Worm (Caenorhabditis elegans) whole organism, late embryonic: ENCODE data around the gene perm-5.
A peak's percentile ranks its signal among the peaks of the same experiment; 100 is the strongest.

Experiments used
- F13H6.1 ChIP-seq: sonication (generic microtip); optimal IDR thresholded peaks from 2 replicates; lab custom pipeline; 2016; ENCODE audit warnings: missing genetic modification characterization, missing compliant biosample characterization
- K09A11.1 ChIP-seq: sonication (generic microtip); optimal IDR thresholded peaks from 2 replicates; lab custom pipeline; 2017; ENCODE audit warnings: antibody characterized with exemption, mild to moderate bottlenecking, missing genetic modification characterization, missing compliant biosample characterization; ENCODE audit not compliant: insufficient read depth
- ahr-1 ChIP-seq: sonication (generic microtip); optimal IDR thresholded peaks from 2 replicates; lab custom pipeline; 2016; ENCODE audit warnings: missing genetic modification characterization, missing compliant biosample characterization
- ama-1 ChIP-seq: fragments of 150-350 bp; optimal IDR thresholded peaks from 2 replicates; lab custom pipeline; 2014
- ceh-14 ChIP-seq: sonication (generic microtip); optimal IDR thresholded peaks from 2 replicates; lab custom pipeline; 2016; ENCODE audit warnings: missing genotype, missing genetic modification characterization, missing compliant biosample characterization
- ceh-19 ChIP-seq: fragments of 200-800 bp; sonication (Bioruptor generic); optimal IDR thresholded peaks from 2 replicates; lab custom pipeline; 2018; ENCODE audit warnings: mild to moderate bottlenecking, missing genetic modification characterization, missing compliant biosample characterization
- ceh-31 ChIP-seq: sonication (generic microtip); optimal IDR thresholded peaks from 2 replicates; lab custom pipeline; 2016; ENCODE audit warnings: missing genetic modification characterization, missing compliant biosample characterization
- ceh-48 ChIP-seq: sonication (generic microtip); optimal IDR thresholded peaks from 2 replicates; lab custom pipeline; 2016; ENCODE audit warnings: missing genetic modification characterization, inconsistent platforms, missing compliant biosample characterization
- ceh-9 ChIP-seq: sonication (generic microtip); optimal IDR thresholded peaks from 2 replicates; lab custom pipeline; 2016; ENCODE audit warnings: mild to moderate bottlenecking, missing genetic modification characterization, inconsistent platforms, missing compliant biosample characterization
- che-1 ChIP-seq: sonication (generic microtip); optimal IDR thresholded peaks from 2 replicates; lab custom pipeline; 2016; ENCODE audit warnings: mild to moderate bottlenecking, missing genetic modification characterization, missing compliant biosample characterization
- dve-1 ChIP-seq: sonication (generic microtip); optimal IDR thresholded peaks from 2 replicates; lab custom pipeline; 2017; ENCODE audit warnings: antibody characterized with exemption, mild to moderate bottlenecking, missing genetic modification characterization, missing compliant biosample characterization
- elt-2 ChIP-seq: sonication (generic microtip); optimal IDR thresholded peaks from 2 replicates; lab custom pipeline; 2016; ENCODE audit warnings: missing genetic modification reagents, missing genetic modification characterization, missing compliant biosample characterization
- ets-4 ChIP-seq: sonication (generic microtip); optimal IDR thresholded peaks from 2 replicates; lab custom pipeline; 2016; ENCODE audit warnings: missing genetic modification characterization, missing compliant biosample characterization
- fkh-10 ChIP-seq: fragments of 150-350 bp; optimal IDR thresholded peaks from 2 replicates; lab custom pipeline; 2014; ENCODE audit warnings: missing biosample characterization, missing genetic modification reagents, missing genetic modification characterization
- hlh-15 ChIP-seq: sonication (generic microtip); optimal IDR thresholded peaks from 2 replicates; lab custom pipeline; 2016; ENCODE audit warnings: missing genetic modification characterization, missing compliant biosample characterization
- hlh-6 ChIP-seq: sonication (generic microtip); optimal IDR thresholded peaks from 2 replicates; lab custom pipeline; 2016; ENCODE audit warnings: missing genotype, missing genetic modification characterization, missing compliant biosample characterization
- hlh-8 ChIP-seq: sonication (generic microtip); optimal IDR thresholded peaks from 2 replicates; lab custom pipeline; 2016; ENCODE audit warnings: missing genotype, missing genetic modification characterization, missing compliant biosample characterization
- lim-6 ChIP-seq: sonication (generic microtip); optimal IDR thresholded peaks from 2 replicates; lab custom pipeline; 2016; ENCODE audit warnings: missing genetic modification characterization, missing compliant biosample characterization
- mec-3 ChIP-seq: sonication (generic microtip); optimal IDR thresholded peaks from 2 replicates; lab custom pipeline; 2016; ENCODE audit warnings: borderline replicate concordance, missing genetic modification characterization, missing compliant biosample characterization
- nfya-1 ChIP-seq: sonication (generic microtip); optimal IDR thresholded peaks from 2 replicates; lab custom pipeline; 2017; ENCODE audit warnings: missing genetic modification characterization, mild to moderate bottlenecking, missing compliant biosample characterization, antibody characterized with exemption, moderate library complexity
- nhr-232 ChIP-seq: sonication (generic microtip); optimal IDR thresholded peaks from 2 replicates; lab custom pipeline; 2016; ENCODE audit warnings: missing genetic modification characterization, missing compliant biosample characterization
- pax-1 ChIP-seq: fragments of 150-350 bp; optimal IDR thresholded peaks from 2 replicates; lab custom pipeline; 2014; ENCODE audit warnings: missing biosample characterization, missing genetic modification characterization
- pha-2 ChIP-seq: sonication (generic microtip); optimal IDR thresholded peaks from 2 replicates; lab custom pipeline; 2017; ENCODE audit warnings: mild to moderate bottlenecking, missing genetic modification characterization, missing compliant biosample characterization
- pha-4 ChIP-seq: fragments of 150-350 bp; optimal IDR thresholded peaks from 2 replicates; lab custom pipeline; 2018; ENCODE audit warnings: missing biosample characterization, missing genetic modification reagents, missing genetic modification characterization
- pqm-1 ChIP-seq: sonication (generic microtip); optimal IDR thresholded peaks from 2 replicates; lab custom pipeline; 2016; ENCODE audit warnings: missing genetic modification characterization, missing compliant biosample characterization
- pros-1 ChIP-seq: fragments of 150-350 bp; optimal IDR thresholded peaks from 2 replicates; lab custom pipeline; 2014; ENCODE audit warnings: missing biosample characterization, missing genetic modification reagents, missing genetic modification characterization
- sdc-2 ChIP-seq: sonication (generic microtip); optimal IDR thresholded peaks from 2 replicates; lab custom pipeline; 2016; ENCODE audit warnings: missing genotype, missing genetic modification characterization, missing compliant biosample characterization
- sox-4 ChIP-seq: sonication (generic microtip); optimal IDR thresholded peaks from 2 replicates; lab custom pipeline; 2017; ENCODE audit warnings: mild to moderate bottlenecking, missing genetic modification characterization, inconsistent platforms, missing compliant biosample characterization
- tbx-2 ChIP-seq: sonication (generic microtip); optimal IDR thresholded peaks from 2 replicates; lab custom pipeline; 2016; ENCODE audit warnings: missing genetic modification characterization, missing compliant biosample characterization
- tbx-7 ChIP-seq: sonication (generic microtip); optimal IDR thresholded peaks from 2 replicates; lab custom pipeline; 2016; ENCODE audit warnings: missing genotype, missing genetic modification characterization, missing compliant biosample characterization
- unc-3 ChIP-seq, 2 experiments: fragments of 200-800 bp in 1 of 2; sonication (Bioruptor generic) in 1 of 2; sonication (generic microtip) in 1 of 2; conservative IDR thresholded peaks in 1 of 2; optimal IDR thresholded peaks in 1 of 2; 2 replicates each; pipeline versions ENCODE4 v1.3.6 to Lab custom; 2016 to 2022; ENCODE audit warnings: missing compliant biosample characterization in 2 of 2, missing genetic modification characterization in 2 of 2, missing genetic modification reagents in 1 of 2
- unc-86 ChIP-seq: sonication (generic microtip); optimal IDR thresholded peaks from 2 replicates; lab custom pipeline; 2016; ENCODE audit warnings: missing genetic modification characterization, missing compliant biosample characterization
- ztf-16 ChIP-seq: sonication (generic microtip); optimal IDR thresholded peaks from 2 replicates; lab custom pipeline; 2017; ENCODE audit warnings: missing genetic modification characterization, missing compliant biosample characterization

The perm-5 gene

ce11 chrIV:5653649-5654048, 49.6 kb downstream of the perm-5 start, which contains the start of gene clec-178:
TSS of gene clec-178 (plus strand) at chrIV:5653949.
- TF ChIP-seq pha-2 (tag; lab: Kevin White, UChicago) (no peak), tbx-2 (tag; lab: Kevin White, UChicago) (no peak), ceh-9 (tag; lab: Kevin White, UChicago) (no peak), hlh-6 (tag; lab: Kevin White, UChicago) (no peak), pros-1 (tag; lab: Kevin White, UChicago) (no peak), ceh-48 (tag; lab: Kevin White, UChicago) (no peak), ets-4 (tag; lab: Kevin White, UChicago) (no peak), sox-4 (tag; lab: Kevin White, UChicago) (no peak), nhr-232 (no peak), ceh-31 (tag; lab: Kevin White, UChicago) (no peak), pax-1 (tag; lab: Kevin White, UChicago) (no peak), mec-3 (tag; lab: Kevin White, UChicago) (no peak), ama-1 (no peak), nfya-1 (tag; lab: Kevin White, UChicago) (no peak), unc-86 (no peak), sdc-2 (no peak)

ce11 chrIV:5652811-5653483, 50.3 kb downstream of the perm-5 start:
- TF ChIP-seq unc-86 (no peak), pha-4 (no peak), hlh-8 (tag; lab: Kevin White, UChicago) (no peak), lim-6 (no peak), che-1 (tag; lab: Kevin White, UChicago) (no peak), dve-1 (tag; lab: Kevin White, UChicago) (peak; percentile 7), pqm-1 (tag; lab: Kevin White, UChicago) (no peak), fkh-10 (no peak), ceh-14 (tag; lab: Kevin White, UChicago) (no peak), elt-2 (tag; lab: Kevin White, UChicago) (peak; percentile 71)

ce11 chrIV:5650761-5651332, 52.4 kb downstream of the perm-5 start:
- TF ChIP-seq unc-3 (GFP tag; conservative IDR thresholded peaks at IDR 0.05; lab: Robert Waterston, UW) (no peak), unc-3 (tag; optimal IDR thresholded peaks at IDR 0.05; lab: Kevin White, UChicago) (no peak), hlh-15 (no peak), hlh-6 (tag; lab: Kevin White, UChicago) (no peak), pros-1 (tag; lab: Kevin White, UChicago) (no peak), ama-1 (no peak), sox-4 (tag; lab: Kevin White, UChicago) (no peak), F13H6.1 (no peak), tbx-7 (tag; lab: Kevin White, UChicago) (no peak), ztf-16 (tag; lab: Kevin White, UChicago) (no peak), pha-4 (no peak), elt-2 (tag; lab: Kevin White, UChicago) (no peak)

ce11 chrIV:5649073-5649583, 54.1 kb downstream of the perm-5 start, which contains the start of gene csn-5:
TSS of gene csn-5 (plus strand) at chrIV:5649533.
- TF ChIP-seq pros-1 (tag; lab: Kevin White, UChicago) (no peak), ahr-1 (tag; lab: Kevin White, UChicago) (no peak), ceh-19 (GFP tag; lab: Kevin White, UChicago) (no peak), sdc-2 (no peak), K09A11.1 (tag; lab: Kevin White, UChicago) (no peak)
- TF ChIP-seq, all 69 proteins: peak for 0
